Fruit fly (Drosophila melanogaster) whole organism, embryonic: ENCODE measurements around the gene loaf.

ENCODE experiments used
- Asciz ChIP-seq: fragments of 200-800 bp; sonication (Bioruptor generic); optimal IDR thresholded peaks from 2 replicates; lab custom pipeline; 2017; ENCODE audit warnings: missing biosample characterization, mild to moderate bottlenecking, missing genetic modification characterization, missing genetic modification reagents
- Atf6 ChIP-seq: fragments of 200-800 bp; sonication (Bioruptor generic); IDR thresholded peaks from 2 replicates; pipeline ENCODE4 v1.3.6; 2022; ENCODE audit warnings: missing biosample characterization, missing genetic modification characterization
- B-H1 ChIP-seq: fragments of 200-800 bp; sonication (Bioruptor generic); IDR thresholded peaks from 3 replicates; pipeline ENCODE4 v1.3.6; 2022; ENCODE audit warnings: missing biosample characterization, missing genetic modification characterization
- CG10274 ChIP-seq: fragments of 200-800 bp; sonication (Bioruptor generic); optimal IDR thresholded peaks from 3 replicates; lab custom pipeline; 2017; ENCODE audit warnings: missing biosample characterization, mild to moderate bottlenecking, missing genetic modification characterization
- CG11456 ChIP-seq: fragments of 200-800 bp; sonication (Bioruptor generic); IDR thresholded peaks from 3 replicates; pipeline ENCODE4 v1.3.6; 2022; ENCODE audit warnings: missing biosample characterization, missing genetic modification characterization
- CG11723 ChIP-seq: fragments of 200-800 bp; sonication (Bioruptor generic); optimal IDR thresholded peaks from 2 replicates; lab custom pipeline; 2017; ENCODE audit warnings: missing biosample characterization, mild to moderate bottlenecking, missing genetic modification characterization
- CG12769 ChIP-seq: fragments of 200-800 bp; sonication (Bioruptor generic); optimal IDR thresholded peaks from 2 replicates; lab custom pipeline; 2019; ENCODE audit warnings: missing biosample characterization, mild to moderate bottlenecking, missing genetic modification characterization, moderate library complexity
- CG15011 ChIP-seq: fragments of 200-800 bp; sonication (Bioruptor generic); optimal IDR thresholded peaks from 3 replicates; lab custom pipeline; 2018; ENCODE audit warnings: missing biosample characterization, mild to moderate bottlenecking, missing genetic modification characterization
- CG15601 ChIP-seq: fragments of 200-800 bp; sonication (Bioruptor generic); optimal IDR thresholded peaks from 3 replicates; lab custom pipeline; 2019; ENCODE audit warnings: missing biosample characterization, mild to moderate bottlenecking, missing genetic modification characterization, moderate library complexity
- CG16815 ChIP-seq: fragments of 200-800 bp; sonication (Bioruptor generic); optimal IDR thresholded peaks from 3 replicates; lab custom pipeline; 2017; ENCODE audit warnings: missing biosample characterization, mild to moderate bottlenecking, missing genetic modification characterization
- CG17385 ChIP-seq: fragments of 200-800 bp; sonication (Bioruptor generic); optimal IDR thresholded peaks from 3 replicates; lab custom pipeline; 2018; ENCODE audit warnings: missing biosample characterization, mild to moderate bottlenecking, missing genetic modification characterization
- CG17612 ChIP-seq: fragments of 200-800 bp; sonication (Bioruptor generic); IDR thresholded peaks from 2 replicates; pipeline ENCODE4 v1.3.6; 2022; ENCODE audit warnings: missing biosample characterization, missing genetic modification characterization
- CG1832 ChIP-seq: fragments of 200-800 bp; sonication (Bioruptor generic); optimal IDR thresholded peaks from 2 replicates; lab custom pipeline; 2017; ENCODE audit warnings: missing biosample characterization, mild to moderate bottlenecking, missing genetic modification characterization, inconsistent platforms
- CG18476 ChIP-seq: fragments of 200-800 bp; sonication (Bioruptor generic); optimal IDR thresholded peaks from 2 replicates; lab custom pipeline; 2016; ENCODE audit warnings: missing biosample characterization, mild to moderate bottlenecking, missing genetic modification characterization
- CG18764 ChIP-seq: fragments of 200-800 bp; sonication (Bioruptor generic); optimal IDR thresholded peaks from 3 replicates; lab custom pipeline; 2016; ENCODE audit warnings: missing biosample characterization, missing genetic modification characterization
- CG34376 ChIP-seq: fragments of 200-800 bp; sonication (Bioruptor generic); optimal IDR thresholded peaks from 2 replicates; lab custom pipeline; 2018; ENCODE audit warnings: missing biosample characterization, mild to moderate bottlenecking, missing genetic modification characterization
- CG3995 ChIP-seq: fragments of 200-800 bp; sonication (Bioruptor generic); optimal IDR thresholded peaks from 3 replicates; lab custom pipeline; 2016; ENCODE audit warnings: missing biosample characterization, missing genetic modification characterization
- CG4328 ChIP-seq: fragments of 200-800 bp; sonication (Bioruptor generic); optimal IDR thresholded peaks from 3 replicates; lab custom pipeline; 2017; ENCODE audit warnings: missing biosample characterization, missing genetic modification reagents, missing genetic modification characterization
- CG6689 ChIP-seq: fragments of 200-800 bp; sonication (Bioruptor generic); IDR thresholded peaks from 2 replicates; pipeline ENCODE4 v1.3.6; 2022; ENCODE audit warnings: missing biosample characterization, missing genetic modification characterization
- CG6765 ChIP-seq: fragments of 200-800 bp; sonication (Bioruptor generic); optimal IDR thresholded peaks from 3 replicates; lab custom pipeline; 2017; ENCODE audit warnings: missing biosample characterization, mild to moderate bottlenecking, missing genetic modification characterization
- CG8924 ChIP-seq: fragments of 200-800 bp; optimal IDR thresholded peaks from 3 replicates; lab custom pipeline; 2019; ENCODE audit warnings: missing biosample characterization, mild to moderate bottlenecking, missing genetic modification characterization, moderate library complexity
- CG9797 ChIP-seq: fragments of 200-800 bp; sonication (Bioruptor generic); optimal IDR thresholded peaks from 3 replicates; lab custom pipeline; 2018; ENCODE audit warnings: missing biosample characterization, mild to moderate bottlenecking, missing genetic modification characterization
- CG9817 ChIP-seq: fragments of 200-800 bp; sonication (Bioruptor generic); optimal IDR thresholded peaks from 2 replicates; lab custom pipeline; 2018; ENCODE audit warnings: missing biosample characterization, mild to moderate bottlenecking, missing genetic modification characterization, moderate library complexity
- D19A ChIP-seq: fragments of 200-800 bp; optimal IDR thresholded peaks from 3 replicates; lab custom pipeline; 2019; ENCODE audit warnings: missing biosample characterization, mild to moderate bottlenecking, missing genetic modification characterization, moderate library complexity
- Dip2 ChIP-seq: fragments of 200-800 bp; sonication (Bioruptor generic); IDR thresholded peaks from 2 replicates; pipeline ENCODE4 v1.3.6; 2022; ENCODE audit warnings: missing biosample characterization, missing genetic modification characterization
- Doc2 ChIP-seq: fragments of 200-800 bp; sonication (Bioruptor generic); IDR thresholded peaks from 2 replicates; pipeline ENCODE4 v1.3.6; 2022; ENCODE audit warnings: missing biosample characterization, missing genetic modification characterization
- H15 ChIP-seq: fragments of 200-800 bp; sonication (Bioruptor generic); IDR thresholded peaks from 3 replicates; pipeline ENCODE4 v1.3.6; 2022; ENCODE audit warnings: missing biosample characterization, missing genetic modification characterization
- HLH3B ChIP-seq: fragments of 200-800 bp; sonication (Bioruptor generic); IDR thresholded peaks from 2 replicates; pipeline ENCODE4 v1.3.6; 2022; ENCODE audit warnings: missing biosample characterization, missing genetic modification characterization
- Lpt ChIP-seq: fragments of >200 bp; optimal IDR thresholded peaks from 2 replicates; lab custom pipeline; 2018; ENCODE audit warnings: missing biosample characterization, missing genetic modification characterization
- Oli ChIP-seq: fragments of 200-800 bp; sonication (Bioruptor generic); optimal IDR thresholded peaks from 2 replicates; lab custom pipeline; 2018; ENCODE audit warnings: missing biosample characterization, mild to moderate bottlenecking, missing genetic modification characterization, moderate library complexity
- Opbp ChIP-seq: fragments of 200-800 bp; sonication (Bioruptor generic); IDR thresholded peaks from 3 replicates; pipeline ENCODE4 v1.3.6; 2022; ENCODE audit warnings: missing biosample characterization, missing genetic modification characterization; ENCODE audit not compliant: partially characterized antibody
- Poxn ChIP-seq: fragments of 200-800 bp; sonication (Bioruptor generic); IDR thresholded peaks from 2 replicates; pipeline ENCODE4 v1.3.6; 2022; ENCODE audit warnings: missing biosample characterization, missing genetic modification characterization
- Sox102F ChIP-seq: fragments of 200-800 bp; sonication (Bioruptor generic); optimal IDR thresholded peaks from 2 replicates; lab custom pipeline; 2018; ENCODE audit warnings: missing biosample characterization, mild to moderate bottlenecking, missing genetic modification characterization, moderate library complexity
- Sry-β ChIP-seq: fragments of 200-800 bp; sonication (Bioruptor generic); optimal IDR thresholded peaks from 2 replicates; lab custom pipeline; 2018; ENCODE audit warnings: missing biosample characterization, mild to moderate bottlenecking, missing genetic modification characterization, moderate library complexity
- Vsx1 ChIP-seq: fragments of 200-800 bp; sonication (Bioruptor generic); optimal IDR thresholded peaks from 2 replicates; lab custom pipeline; 2017; ENCODE audit warnings: missing biosample characterization, mild to moderate bottlenecking, missing genetic modification characterization, missing genetic modification reagents
- bsh ChIP-seq, 2 experiments: fragments of 200-800 bp; sonication (Bioruptor generic); optimal IDR thresholded peaks; 2 replicates each; lab custom pipeline; 2017 to 2018; ENCODE audit warnings: mild to moderate bottlenecking in 2 of 2, missing biosample characterization in 2 of 2, missing genetic modification characterization in 2 of 2, moderate library complexity in 1 of 2
- cas ChIP-seq: fragments of 200-800 bp; sonication (Bioruptor generic); IDR thresholded peaks from 2 replicates; pipeline ENCODE4 v1.3.6; 2022; ENCODE audit warnings: missing biosample characterization, missing genetic modification characterization
- chinmo ChIP-seq: fragments of 200-800 bp; sonication (Bioruptor generic); IDR thresholded peaks from 4 replicates; pipeline ENCODE4 v1.3.6; 2022; ENCODE audit warnings: missing biosample characterization, missing genetic modification characterization; ENCODE audit not compliant: partially characterized antibody
- croc ChIP-seq: fragments of 200-800 bp; sonication (Bioruptor generic); conservative IDR thresholded peaks from 3 replicates; pipeline ENCODE4 v1.3.6; 2022; ENCODE audit warnings: missing biosample characterization, missing genetic modification characterization
- dan ChIP-seq: fragments of 200-800 bp; sonication (Bioruptor generic); IDR thresholded peaks from 2 replicates; pipeline ENCODE4 v1.3.6; 2022; ENCODE audit warnings: missing biosample characterization, missing genetic modification characterization
- grau ChIP-seq: fragments of 200-800 bp; optimal IDR thresholded peaks from 3 replicates; lab custom pipeline; 2019; ENCODE audit warnings: missing biosample characterization, mild to moderate bottlenecking, missing genetic modification characterization, moderate library complexity
- insv ChIP-seq, 2 experiments: fragments of 200-800 bp; sonication (Bioruptor generic); optimal IDR thresholded peaks; 3 replicates each; lab custom pipeline; 2016 to 2018; ENCODE audit warnings: missing biosample characterization in 2 of 2, missing genetic modification characterization in 2 of 2
- knrl ChIP-seq: fragments of 200-800 bp; sonication (Bioruptor generic); IDR thresholded peaks from 3 replicates; pipeline ENCODE4 v1.3.6; 2022; ENCODE audit warnings: missing biosample characterization, missing genetic modification characterization; ENCODE audit not compliant: partially characterized antibody
- lbe ChIP-seq: fragments of 200-800 bp; sonication (Bioruptor generic); optimal IDR thresholded peaks from 2 replicates; lab custom pipeline; 2016; ENCODE audit warnings: missing biosample characterization, mild to moderate bottlenecking, missing genetic modification characterization
- lilli ChIP-seq: fragments of 200-800 bp; sonication (Bioruptor generic); optimal IDR thresholded peaks from 3 replicates; lab custom pipeline; 2016; ENCODE audit warnings: missing biosample characterization, missing genetic modification characterization
- pho ChIP-seq: fragments of 200-800 bp; sonication (Bioruptor generic); optimal IDR thresholded peaks from 2 replicates; lab custom pipeline; 2016; ENCODE audit warnings: missing biosample characterization, missing genetic modification characterization
- rib ChIP-seq: fragments of 200-800 bp; sonication (Bioruptor generic); IDR thresholded peaks from 2 replicates; pipeline ENCODE4 v1.3.6; 2022; ENCODE audit warnings: missing biosample characterization, missing genetic modification characterization
- seq ChIP-seq: fragments of 200-800 bp; sonication (Bioruptor generic); IDR thresholded peaks from 2 replicates; pipeline ENCODE4 v1.3.6; 2022; ENCODE audit warnings: missing biosample characterization, missing genetic modification characterization
- unc-4 ChIP-seq: fragments of 200-800 bp; sonication (Bioruptor generic); IDR thresholded peaks from 2 replicates; pipeline ENCODE4 v1.3.6; 2022; ENCODE audit warnings: missing biosample characterization, missing genetic modification characterization; ENCODE audit not compliant: partially characterized antibody
- wor ChIP-seq: fragments of 200-800 bp; sonication (Bioruptor generic); IDR thresholded peaks from 2 replicates; pipeline ENCODE4 v1.3.6; 2022; ENCODE audit warnings: missing biosample characterization, missing genetic modification characterization
- zfh2 ChIP-seq: fragments of 200-800 bp; sonication (Bioruptor generic); optimal IDR thresholded peaks from 2 replicates; lab custom pipeline; 2016; ENCODE audit warnings: missing biosample characterization, missing genetic modification characterization

Gene loaf

DNA sequence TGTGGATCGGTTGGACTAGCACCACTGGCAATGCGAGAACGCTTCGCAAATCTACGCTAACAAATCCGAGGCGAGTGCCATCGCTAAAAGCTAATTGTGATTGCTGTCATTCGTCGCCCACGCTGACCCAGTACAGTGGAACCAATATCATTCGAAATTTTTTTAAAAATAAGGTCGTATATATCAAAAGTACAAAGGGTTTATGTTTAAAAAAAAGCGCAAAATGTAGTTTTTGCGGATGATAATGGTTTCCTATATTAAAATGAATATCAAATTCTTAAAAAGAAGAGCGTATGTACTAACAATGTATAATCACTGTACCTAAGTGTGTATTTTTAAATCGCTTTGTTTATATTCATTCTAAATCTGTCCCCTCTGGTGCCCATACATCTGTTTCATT is 19.3 kb upstream of the loaf start (continued):
- peak; percentile 3 for TF ChIP-seq CG4328 (GFP tag; lab: Kevin White, UChicago)
- no peak for TF ChIP-seq CG11723 (GFP tag; lab: Kevin White, UChicago)
- no peak for TF ChIP-seq CG12769 (tag; lab: Kevin White, UChicago)
- TF ChIP-seq D19A (tag; lab: Kevin White, UChicago), result no peak
- TF ChIP-seq pho (GFP tag; lab: Kevin White, UChicago), result peak; percentile 29
- no peak for TF ChIP-seq Sry-β (GFP tag; lab: Kevin White, UChicago)
- peak; percentile 82 for TF ChIP-seq grau (tag; lab: Kevin White, UChicago)
- TF ChIP-seq CG34376 (GFP tag; lab: Kevin White, UChicago), result no peak
- no peak for TF ChIP-seq CG3995
- TF ChIP-seq B-H1, result peak; percentile 31; the same call in 2 of the 3 replicates
- no peak for TF ChIP-seq CG6765 (GFP tag; lab: Kevin White, UChicago)
- no peak for TF ChIP-seq CG9797 (GFP tag; lab: Kevin White, UChicago)
- no peak for TF ChIP-seq Dip2
- TF ChIP-seq unc-4 (GFP tag; lab: Robert Waterston, UW), result no peak
- 0 out of 2 replicates have a peak, but pooled peaks have one; percentile 46 for TF ChIP-seq cas
- peak; percentile 40; the same call in 1 of the 2 replicates for TF ChIP-seq Atf6 (GFP tag; lab: Robert Waterston, UW)
- no peak for TF ChIP-seq Vsx1 (GFP tag; lab: Kevin White, UChicago)
- TF ChIP-seq lilli (GFP tag; lab: Kevin White, UChicago), result peak; percentile 57
- no peak for TF ChIP-seq CG10274 (GFP tag; lab: Kevin White, UChicago)
- TF ChIP-seq dan, result no peak
- TF ChIP-seq knrl, result no peak
- peak; percentile 49; the same call in 2 of the 3 replicates for TF ChIP-seq CG11456
- peak in 1 of 2 experiments; percentile 34 for TF ChIP-seq bsh (GFP tag; optimal IDR thresholded peaks at IDR 0.05; lab: Kevin White, UChicago)
- TF ChIP-seq CG1832, result no peak
- TF ChIP-seq Sox102F (GFP tag; lab: Kevin White, UChicago), result peak; percentile 74
- TF ChIP-seq seq (GFP tag; lab: Robert Waterston, UW), result peak; percentile 62; the same call in 1 of the 2 replicates
- TF ChIP-seq CG8924, result no peak
- TF ChIP-seq CG17612 (GFP tag; lab: Robert Waterston, UW), result no peak
- no peak for TF ChIP-seq chinmo (GFP tag; lab: Robert Waterston, UW)
- no peak for TF ChIP-seq CG15601
- no peak for TF ChIP-seq CG18764 (GFP tag; lab: Kevin White, UChicago)
- no peak for TF ChIP-seq insv (GFP tag; optimal IDR thresholded peaks at IDR 0.05; lab: Kevin White, UChicago)
- TF ChIP-seq rib, result no peak
- TF ChIP-seq wor (GFP tag; lab: Robert Waterston, UW), result 0 out of 2 replicates have a peak, but pooled peaks have one; percentile 28
- peak; percentile 47 for TF ChIP-seq Oli (tag; lab: Kevin White, UChicago)
- TF ChIP-seq croc (GFP tag; lab: Robert Waterston, UW), result no peak
- peak; percentile 58 for TF ChIP-seq CG9817
- TF ChIP-seq CG18476 (GFP tag; lab: Kevin White, UChicago), result peak; percentile 10
- TF ChIP-seq Opbp, result no peak
- peak; percentile 51; the same call in 2 of the 3 replicates for TF ChIP-seq H15 (GFP tag; lab: Robert Waterston, UW)
- TF ChIP-seq Doc2 (GFP tag; lab: Robert Waterston, UW), result no peak
- no peak for TF ChIP-seq Asciz (GFP tag; lab: Kevin White, UChicago)
- no peak for TF ChIP-seq Lpt (GFP tag; lab: Kevin White, UChicago)
- TF ChIP-seq HLH3B (GFP tag; lab: Robert Waterston, UW), result peak; percentile 57
- no peak for TF ChIP-seq CG16815 (GFP tag; lab: Kevin White, UChicago)
- TF ChIP-seq CG17385 (GFP tag; lab: Kevin White, UChicago), result no peak
- TF ChIP-seq zfh2 (GFP tag; lab: Kevin White, UChicago), result peak; percentile 15
- peak; percentile 4 for TF ChIP-seq CG15011 (GFP tag; lab: Kevin White, UChicago)
- peak; percentile 60 for TF ChIP-seq CG6689 (GFP tag; lab: Robert Waterston, UW)
- no peak for TF ChIP-seq lbe (GFP tag; lab: Kevin White, UChicago)
- no peak for TF ChIP-seq Poxn (GFP tag; lab: Robert Waterston, UW)
